Fruit fly (Drosophila melanogaster) whole organism, embryonic: ENCODE data around the gene mgr.

Source experiments
- Bdp1 ChIP-seq: fragments of 200-800 bp; sonication (Bioruptor generic); optimal IDR thresholded peaks from 3 replicates; lab custom pipeline; 2016; ENCODE audit warnings: missing biosample characterization, missing genetic modification characterization
- Blimp-1 ChIP-seq: fragments of 200-800 bp; sonication (Bioruptor generic); optimal IDR thresholded peaks from 3 replicates; lab custom pipeline; 2018; ENCODE audit warnings: missing biosample characterization, missing genetic modification characterization, mild to moderate bottlenecking, moderate library complexity, missing genetic modification reagents
- CG10565 ChIP-seq: fragments of 200-800 bp; sonication (Bioruptor generic); optimal IDR thresholded peaks from 3 replicates; lab custom pipeline; 2016; ENCODE audit warnings: missing biosample characterization, mild to moderate bottlenecking, missing genetic modification characterization
- CG11456 ChIP-seq: fragments of 200-800 bp; sonication (Bioruptor generic); IDR thresholded peaks from 3 replicates; pipeline ENCODE4 v1.3.6; 2022; ENCODE audit warnings: missing biosample characterization, missing genetic modification characterization
- CG11560 ChIP-seq: fragments of 200-800 bp; sonication (Bioruptor generic); IDR thresholded peaks from 3 replicates; pipeline ENCODE4 v1.3.6; 2022; ENCODE audit warnings: missing biosample characterization, missing genetic modification characterization
- CG12155 ChIP-seq: fragments of 200-800 bp; sonication (Bioruptor generic); optimal IDR thresholded peaks from 3 replicates; lab custom pipeline; 2016; ENCODE audit warnings: missing biosample characterization, missing genetic modification characterization
- CG12219 ChIP-seq: fragments of 200-800 bp; sonication (Bioruptor generic); optimal IDR thresholded peaks from 3 replicates; lab custom pipeline; 2018; ENCODE audit warnings: missing biosample characterization, mild to moderate bottlenecking, missing genetic modification characterization
- CG13424 ChIP-seq: fragments of 200-800 bp; sonication (Bioruptor generic); optimal IDR thresholded peaks from 2 replicates; lab custom pipeline; 2019; ENCODE audit warnings: missing biosample characterization, mild to moderate bottlenecking, missing genetic modification characterization, moderate library complexity
- CG1529 ChIP-seq: fragments of 200-800 bp; sonication (Bioruptor generic); optimal IDR thresholded peaks from 3 replicates; lab custom pipeline; 2018; ENCODE audit warnings: missing biosample characterization, missing genetic modification characterization
- CG1647 ChIP-seq: fragments of 200-800 bp; sonication (Bioruptor generic); optimal IDR thresholded peaks from 3 replicates; lab custom pipeline; 2016; ENCODE audit warnings: missing biosample characterization, missing genetic modification characterization
- CG17802 ChIP-seq: fragments of 200-800 bp; sonication (Bioruptor generic); optimal IDR thresholded peaks from 2 replicates; lab custom pipeline; 2018; ENCODE audit warnings: missing biosample characterization, mild to moderate bottlenecking, missing genetic modification characterization, moderate library complexity
- CG17829 ChIP-seq: fragments of 200-800 bp; optimal IDR thresholded peaks from 2 replicates; lab custom pipeline; 2019; ENCODE audit warnings: missing biosample characterization, mild to moderate bottlenecking, missing genetic modification characterization, moderate library complexity
- CG18599 ChIP-seq: fragments of 200-800 bp; sonication (Bioruptor generic); optimal IDR thresholded peaks from 3 replicates; lab custom pipeline; 2017; ENCODE audit warnings: missing biosample characterization, missing genetic modification characterization, mild to moderate bottlenecking, moderate library complexity, missing genetic modification reagents
- CG30403 ChIP-seq: fragments of 200-800 bp; sonication (Bioruptor generic); optimal IDR thresholded peaks from 3 replicates; lab custom pipeline; 2016; ENCODE audit warnings: missing biosample characterization, missing genetic modification characterization
- CG31224 ChIP-seq: fragments of 200-800 bp; sonication (Bioruptor generic); IDR thresholded peaks from 2 replicates; pipeline ENCODE4 v1.3.6; 2022; ENCODE audit warnings: missing biosample characterization, missing genetic modification characterization
- CG33213 ChIP-seq: fragments of 200-800 bp; sonication (Bioruptor generic); optimal IDR thresholded peaks from 3 replicates; lab custom pipeline; 2016; ENCODE audit warnings: missing biosample characterization, missing genetic modification characterization
- CG4328 ChIP-seq: fragments of 200-800 bp; sonication (Bioruptor generic); optimal IDR thresholded peaks from 3 replicates; lab custom pipeline; 2017; ENCODE audit warnings: missing biosample characterization, missing genetic modification reagents, missing genetic modification characterization
- CG43689 ChIP-seq: fragments of 200-800 bp; sonication (Bioruptor generic); IDR thresholded peaks from 2 replicates; pipeline ENCODE4 v1.3.6; 2022; ENCODE audit warnings: missing biosample characterization, missing genetic modification characterization
- CG5180 ChIP-seq: fragments of 200-800 bp; sonication (Bioruptor generic); optimal IDR thresholded peaks from 3 replicates; lab custom pipeline; 2017; ENCODE audit warnings: missing biosample characterization, missing genetic modification characterization, mild to moderate bottlenecking, moderate library complexity, missing genetic modification reagents
- CG6683 ChIP-seq: fragments of 200-800 bp; sonication (Bioruptor generic); optimal IDR thresholded peaks from 2 replicates; lab custom pipeline; 2017; ENCODE audit warnings: missing biosample characterization, mild to moderate bottlenecking, missing genetic modification characterization, missing genetic modification reagents
- CG7839 ChIP-seq: fragments of 200-800 bp; sonication (Bioruptor generic); optimal IDR thresholded peaks from 3 replicates; lab custom pipeline; 2018; ENCODE audit warnings: missing biosample characterization, mild to moderate bottlenecking, missing genetic modification characterization, moderate library complexity
- CG8290 ChIP-seq, 3 experiments: fragments of 200-800 bp; sonication (Bioruptor generic); optimal IDR thresholded peaks; 2 replicates each; lab custom pipeline; 2016 to 2019; ENCODE audit warnings: missing biosample characterization in 3 of 3, missing genetic modification characterization in 3 of 3, mild to moderate bottlenecking in 2 of 3, moderate library complexity in 1 of 3
- Dip2 ChIP-seq: fragments of 200-800 bp; sonication (Bioruptor generic); IDR thresholded peaks from 2 replicates; pipeline ENCODE4 v1.3.6; 2022; ENCODE audit warnings: missing biosample characterization, missing genetic modification characterization
- Dp ChIP-seq: fragments of 200-800 bp; sonication (Bioruptor generic); optimal IDR thresholded peaks from 2 replicates; lab custom pipeline; 2018; ENCODE audit warnings: missing biosample characterization, mild to moderate bottlenecking, missing genetic modification characterization, moderate library complexity
- Elba2 ChIP-seq: fragments of 200-800 bp; sonication (Bioruptor generic); optimal IDR thresholded peaks from 3 replicates; lab custom pipeline; 2016; ENCODE audit warnings: missing biosample characterization, missing genetic modification characterization
- HHEX ChIP-seq: fragments of 200-800 bp; sonication (Bioruptor generic); optimal IDR thresholded peaks from 3 replicates; lab custom pipeline; 2017; ENCODE audit warnings: missing biosample characterization, mild to moderate bottlenecking, missing genetic modification characterization, missing genetic modification reagents
- Hr3 ChIP-seq: fragments of 200-800 bp; sonication (Bioruptor generic); optimal IDR thresholded peaks from 3 replicates; lab custom pipeline; 2016; ENCODE audit warnings: missing biosample characterization, missing genetic modification characterization
- Hr78 ChIP-seq, 2 experiments: fragments of 200-800 bp in 1 of 2; fragments of >200 bp in 1 of 2; sonication (Bioruptor generic) in 1 of 2; optimal IDR thresholded peaks; 2 replicates each; lab custom pipeline; 2017 to 2019; ENCODE audit warnings: missing biosample characterization in 2 of 2, missing genetic modification characterization in 2 of 2, mild to moderate bottlenecking in 1 of 2, moderate library complexity in 1 of 2
- MESR4 ChIP-seq: fragments of 200-800 bp; sonication (Bioruptor generic); optimal IDR thresholded peaks from 2 replicates; lab custom pipeline; 2018; ENCODE audit warnings: missing biosample characterization, mild to moderate bottlenecking, missing genetic modification characterization, moderate library complexity
- Mes4 ChIP-seq: fragments of 200-800 bp; sonication (Bioruptor generic); optimal IDR thresholded peaks from 2 replicates; lab custom pipeline; 2016; ENCODE audit warnings: missing biosample characterization, missing genetic modification characterization
- Mrtf ChIP-seq: fragments of 200-800 bp; sonication (Bioruptor generic); IDR thresholded peaks from 3 replicates; pipeline ENCODE4 v1.3.6; 2022; ENCODE audit warnings: missing biosample characterization, missing genetic modification characterization
- NC2β ChIP-seq: fragments of 200-800 bp; sonication (Bioruptor generic); optimal IDR thresholded peaks from 2 replicates; lab custom pipeline; 2016; ENCODE audit warnings: missing biosample characterization, missing genetic modification characterization
- Oaz ChIP-seq: fragments of 200-800 bp; sonication (Bioruptor generic); IDR thresholded peaks from 2 replicates; pipeline ENCODE4 v1.3.6; 2022; ENCODE audit warnings: missing biosample characterization, missing genetic modification characterization
- Ravus ChIP-seq: fragments of 200-800 bp; sonication (Bioruptor generic); IDR thresholded peaks from 2 replicates; pipeline ENCODE4 v1.3.6; 2022; ENCODE audit warnings: missing biosample characterization, missing genetic modification characterization
- Sin3A ChIP-seq: fragments of >200 bp; optimal IDR thresholded peaks from 2 replicates; lab custom pipeline; 2018
- ase ChIP-seq: fragments of 200-800 bp; sonication (Bioruptor generic); IDR thresholded peaks from 3 replicates; pipeline ENCODE4 v1.3.6; 2022; ENCODE audit warnings: missing biosample characterization, missing genetic modification characterization
- ato ChIP-seq: fragments of 200-800 bp; sonication (Bioruptor generic); IDR thresholded peaks from 2 replicates; pipeline ENCODE4 v1.3.6; 2022; ENCODE audit warnings: missing biosample characterization, missing genetic modification characterization; ENCODE audit not compliant: partially characterized antibody
- crol ChIP-seq: fragments of 200-800 bp; sonication (Bioruptor generic); IDR thresholded peaks from 2 replicates; pipeline ENCODE4 v1.3.6; 2022; ENCODE audit warnings: missing biosample characterization, missing genetic modification characterization
- crp ChIP-seq, 2 experiments: fragments of 200-800 bp; sonication (Bioruptor generic); optimal IDR thresholded peaks; 2 replicates in 1 of 2; 3 replicates in 1 of 2; lab custom pipeline; 2017; ENCODE audit warnings: missing biosample characterization in 2 of 2, missing genetic modification characterization in 2 of 2, mild to moderate bottlenecking in 1 of 2, moderate library complexity in 1 of 2
- dpn ChIP-seq, 2 experiments: fragments of 200-800 bp; sonication (Bioruptor generic); optimal IDR thresholded peaks; 3 replicates each; lab custom pipeline; 2016; ENCODE audit warnings: missing biosample characterization in 2 of 2, missing genetic modification characterization in 2 of 2
- ems ChIP-seq: fragments of 200-800 bp; sonication (Bioruptor generic); optimal IDR thresholded peaks from 3 replicates; lab custom pipeline; 2016; ENCODE audit warnings: missing biosample characterization, missing genetic modification characterization
- ham ChIP-seq: fragments of 200-800 bp; sonication (Bioruptor generic); IDR thresholded peaks from 2 replicates; pipeline ENCODE4 v1.3.6; 2022; ENCODE audit warnings: missing biosample characterization, missing genetic modification characterization
- lmd ChIP-seq: fragments of 200-800 bp; sonication (Bioruptor generic); IDR thresholded peaks from 2 replicates; pipeline ENCODE4 v1.3.6; 2022; ENCODE audit warnings: missing biosample characterization, missing genetic modification characterization
- lola ChIP-seq, 3 experiments: fragments of >200 bp in 2 of 3; fragments of 200-800 bp in 1 of 3; sonication (Bioruptor generic) in 1 of 3; optimal IDR thresholded peaks; 2 replicates each; lab custom pipeline; 2017 to 2019; ENCODE audit warnings: missing biosample characterization in 3 of 3, missing genetic modification characterization in 3 of 3, mild to moderate bottlenecking in 1 of 3, moderate library complexity in 1 of 3
- repo ChIP-seq: fragments of 200-800 bp; sonication (Bioruptor generic); optimal IDR thresholded peaks from 2 replicates; lab custom pipeline; 2016; ENCODE audit warnings: missing biosample characterization, missing genetic modification characterization
- sd ChIP-seq: fragments of 200-800 bp; sonication (Bioruptor generic); optimal IDR thresholded peaks from 3 replicates; lab custom pipeline; 2018; ENCODE audit warnings: missing biosample characterization, mild to moderate bottlenecking, missing genetic modification characterization, moderate library complexity
- sim ChIP-seq: fragments of 200-800 bp; sonication (Bioruptor generic); IDR thresholded peaks from 2 replicates; pipeline ENCODE4 v1.3.6; 2022; ENCODE audit warnings: missing biosample characterization, missing genetic modification characterization
- stwl ChIP-seq: fragments of 200-800 bp; sonication (Bioruptor generic); optimal IDR thresholded peaks from 3 replicates; lab custom pipeline; 2018; ENCODE audit warnings: missing biosample characterization, mild to moderate bottlenecking, missing genetic modification characterization, moderate library complexity
- tna ChIP-seq: fragments of 200-800 bp; sonication (Bioruptor generic); IDR thresholded peaks from 2 replicates; pipeline ENCODE4 v1.3.6; 2022; ENCODE audit warnings: missing biosample characterization, missing genetic modification characterization; ENCODE audit not compliant: partially characterized antibody
- vnd ChIP-seq: fragments of 200-800 bp; sonication (Bioruptor generic); IDR thresholded peaks from 3 replicates; pipeline ENCODE4 v1.3.6; 2022; ENCODE audit warnings: missing biosample characterization, missing genetic modification characterization; ENCODE audit not compliant: partially characterized antibody

The mgr gene

dm6 chr3R:11431395-11431977 is 21.8 kb upstream of the mgr start, which contains the start of the genes RpL24-like and CG5276:
RpL24-like (minus strand) TSS chr3R:11431582.
CG5276 (plus strand) TSS chr3R:11431738.
- no peak for TF ChIP-seq Oaz
- no peak for TF ChIP-seq HHEX
- no peak for TF ChIP-seq CG6683 (GFP tag; lab: Kevin White, UChicago)
- no peak for TF ChIP-seq Hr3
- no peak for TF ChIP-seq tna (GFP tag; lab: Robert Waterston, UW)
- no peak for TF ChIP-seq Mes4 (GFP tag; lab: Kevin White, UChicago)
- TF ChIP-seq ato, result no peak
- no peak for TF ChIP-seq CG1529 (GFP tag; lab: Kevin White, UChicago)
- TF ChIP-seq Hr78 (GFP tag; optimal IDR thresholded peaks at IDR 0.05; lab: Kevin White, UChicago), result no peak
- TF ChIP-seq NC2β (GFP tag; lab: Kevin White, UChicago), result no peak
- no peak for TF ChIP-seq Mrtf (GFP tag; lab: Robert Waterston, UW)
- peak; percentile 47 for TF ChIP-seq CG17829
- peak; percentile 16 for TF ChIP-seq ems (GFP tag; lab: Kevin White, UChicago)
- no peak for TF ChIP-seq CG10565 (GFP tag; lab: Kevin White, UChicago)
- no peak for TF ChIP-seq crol (GFP tag; lab: Robert Waterston, UW)
- no peak for TF ChIP-seq sd (tag; lab: Kevin White, UChicago)
- no peak for TF ChIP-seq CG4328 (GFP tag; lab: Kevin White, UChicago)
- TF ChIP-seq CG12155, result peak; percentile 25
- no peak for TF ChIP-seq Dip2 (GFP tag; lab: Robert Waterston, UW)
- no peak for TF ChIP-seq CG1647 (GFP tag; lab: Kevin White, UChicago)
- no peak for TF ChIP-seq CG43689 (GFP tag; lab: Robert Waterston, UW)
- no peak for TF ChIP-seq CG18599 (GFP tag; lab: Kevin White, UChicago)
- no peak for TF ChIP-seq lmd (GFP tag; lab: Robert Waterston, UW)
- no peak for TF ChIP-seq CG8290 (GFP tag; optimal IDR thresholded peaks at IDR 0.05; lab: Kevin White, UChicago)
- no peak for TF ChIP-seq CG8290 (tag; optimal IDR thresholded peaks at IDR 0.05; lab: Kevin White, UChicago)
- TF ChIP-seq CG31224 (GFP tag; lab: Robert Waterston, UW), result no peak
- TF ChIP-seq CG5180, result no peak
- TF ChIP-seq CG17802 (tag; lab: Kevin White, UChicago), result peak; percentile 84
- no peak for TF ChIP-seq CG11560 (tag; lab: Robert Waterston, UW)
- TF ChIP-seq CG11456, result no peak
- no peak for TF ChIP-seq CG33213 (GFP tag; lab: Kevin White, UChicago)
- no peak for TF ChIP-seq ase (GFP tag; lab: Robert Waterston, UW)
- TF ChIP-seq Blimp-1 (GFP tag; lab: Kevin White, UChicago), result no peak
- peak; percentile 99 to 100 for TF ChIP-seq crp (GFP tag; optimal IDR thresholded peaks at IDR 0.05; lab: Kevin White, UChicago)
- TF ChIP-seq Elba2 (GFP tag; lab: Kevin White, UChicago), result peak; percentile 54
- TF ChIP-seq CG12219 (GFP tag; lab: Kevin White, UChicago), result no peak
- TF ChIP-seq CG7839 (tag; lab: Kevin White, UChicago), result no peak
- peak; percentile 65 for TF ChIP-seq vnd (GFP tag; lab: Robert Waterston, UW)
- no peak for TF ChIP-seq sim
- TF ChIP-seq Dp (GFP tag; lab: Kevin White, UChicago), result peak; percentile 41
- peak in 1 of 3 experiments; percentile 20 for TF ChIP-seq lola (GFP tag; optimal IDR thresholded peaks at IDR 0.05; lab: Kevin White, UChicago)
- TF ChIP-seq dpn (GFP tag; optimal IDR thresholded peaks at IDR 0.05; lab: Kevin White, UChicago), result no peak
- TF ChIP-seq repo (GFP tag; lab: Kevin White, UChicago), result no peak
- TF ChIP-seq stwl (tag; lab: Kevin White, UChicago), result peak; percentile 35
- TF ChIP-seq MESR4 (GFP tag; lab: Kevin White, UChicago), result peak; percentile 86
- TF ChIP-seq Sin3A (lab: Kevin White, UChicago), result peak; percentile 99
- no peak for TF ChIP-seq Bdp1 (GFP tag; lab: Kevin White, UChicago)
- no peak for TF ChIP-seq Ravus
- TF ChIP-seq CG13424 (tag; lab: Kevin White, UChicago), result peak; percentile 13
- TF ChIP-seq ham (GFP tag; lab: Robert Waterston, UW), result no peak
- TF ChIP-seq CG30403 (GFP tag; lab: Kevin White, UChicago), result no peak
